Worm (Caenorhabditis elegans): Measurements from ENCODE around the gene F58G1.2.

Gene F58G1.2

ce11 chrII:12965589-12965988 is 46.8 kb upstream of the F58G1.2 start:
- TF ChIP-seq ztf-28 (GFP tag; IDR thresholded peaks at IDR 0.05) (no peak), mes-4 (tag; optimal IDR thresholded peaks at IDR 0.05) (no peak), D2030.7 (GFP tag; IDR thresholded peaks at IDR 0.05) (no peak)

- no peak for TF ChIP-seq somi-1 (GFP tag; optimal IDR thresholded peaks at IDR 0.05)
- TF ChIP-seq pbrm-1 (GFP tag; IDR thresholded peaks at IDR 0.05), result no peak
- no peak for TF ChIP-seq Y56A3A.18 (GFP tag; IDR thresholded peaks at IDR 0.05)
Observed at ce11 chrII:12965538-12965588, 46.6 kb upstream of the F58G1.2 start, which contains the start of gene ptr-18. ptr-18 (plus strand) TSS chrII:12965546.

- TF ChIP-seq pbrm-1 (GFP tag; IDR thresholded peaks at IDR 0.05), result no peak
- no peak for TF ChIP-seq Y79H2A.3 (GFP tag; conservative IDR thresholded peaks at IDR 0.05)
- TF ChIP-seq efl-1 (GFP tag; optimal IDR thresholded peaks at IDR 0.05), result no peak
- no peak for TF ChIP-seq T26A5.8 (tag; optimal IDR thresholded peaks at IDR 0.05)
- no peak for TF ChIP-seq tbp1 (GFP tag; optimal IDR thresholded peaks at IDR 0.05)
- no peak for TF ChIP-seq ceh-27 (GFP tag; optimal IDR thresholded peaks at IDR 0.05)
- TF ChIP-seq zim-3 (tag; optimal IDR thresholded peaks at IDR 0.05), result no peak
- no peak for TF ChIP-seq tlf-1 (GFP tag; optimal IDR thresholded peaks at IDR 0.05)
- TF ChIP-seq B0019.2 (GFP tag; conservative IDR thresholded peaks at IDR 0.05), result no peak
- no peak for TF ChIP-seq F39B2.1 (GFP tag; IDR thresholded peaks at IDR 0.05)
- TF ChIP-seq ztf-6 (GFP tag; IDR thresholded peaks at IDR 0.05), result no peak
- no peak for TF ChIP-seq C06A6.2 (GFP tag; conservative IDR thresholded peaks at IDR 0.05)
- no peak for TF ChIP-seq nhr-179 (tag; optimal IDR thresholded peaks at IDR 0.05)
- no peak for TF ChIP-seq attf-5 (GFP tag; optimal IDR thresholded peaks at IDR 0.05)
Observed at ce11 chrII:12965138-12965537, 46.3 kb upstream of the F58G1.2 start.

- no peak for TF ChIP-seq hmg-20 (GFP tag; IDR thresholded peaks at IDR 0.05)
- no peak for TF ChIP-seq efl-1 (GFP tag; optimal IDR thresholded peaks at IDR 0.05)
- TF ChIP-seq pha-4 (tag; optimal IDR thresholded peaks at IDR 0.05), result no peak
- TF ChIP-seq ztf-26 (tag; optimal IDR thresholded peaks at IDR 0.05), result no peak
- TF ChIP-seq ets-4 (GFP tag; optimal IDR thresholded peaks at IDR 0.05), result no peak
- no peak for TF ChIP-seq gei-17 (GFP tag; optimal IDR thresholded peaks at IDR 0.05)
- TF ChIP-seq hsf-1 (GFP tag; IDR thresholded peaks at IDR 0.05), result no peak
- TF ChIP-seq aptf-2 (GFP tag; conservative IDR thresholded peaks at IDR 0.05), result no peak
- no peak for TF ChIP-seq F22D6.2 (tag; optimal IDR thresholded peaks at IDR 0.05)
- no peak for TF ChIP-seq attf-6 (GFP tag; IDR thresholded peaks at IDR 0.05)
- no peak for TF ChIP-seq attf-3 (GFP tag; conservative IDR thresholded peaks at IDR 0.05)
- no peak for TF ChIP-seq Y53F4B.3 (GFP tag; IDR thresholded peaks at IDR 0.05)
- no peak for TF ChIP-seq nhr-90 (tag; optimal IDR thresholded peaks at IDR 0.05)
- no peak for TF ChIP-seq lag-1 (GFP tag; IDR thresholded peaks at IDR 0.05)
- no peak for TF ChIP-seq ekl-4 (GFP tag; IDR thresholded peaks at IDR 0.05)
- TF ChIP-seq Y79H2A.3 (GFP tag; conservative IDR thresholded peaks at IDR 0.05), result no peak
- no peak for TF ChIP-seq egrh-3 (GFP tag; IDR thresholded peaks at IDR 0.05)
Observed at ce11 chrII:12961743-12962142, 42.9 kb upstream of the F58G1.2 start.

- TF ChIP-seq lag-1 (GFP tag; IDR thresholded peaks at IDR 0.05) (no peak), snpc-4 (GFP tag; optimal IDR thresholded peaks at IDR 0.05) (no peak), snpc-4 (tag; optimal IDR thresholded peaks at IDR 0.05) (no peak), attf-3 (GFP tag; conservative IDR thresholded peaks at IDR 0.05) (no peak), sptf-2 (GFP tag; optimal IDR thresholded peaks at IDR 0.05) (no peak), let-526 (GFP tag; IDR thresholded peaks at IDR 0.05) (no peak), mel-28 (tag; optimal IDR thresholded peaks at IDR 0.05; ENCODE audit: borderline replicate concordance) (no peak), egl-18 (GFP tag; IDR thresholded peaks at IDR 0.05) (no peak), gei-17 (GFP tag; optimal IDR thresholded peaks at IDR 0.05) (no peak), madf-10 (tag; optimal IDR thresholded peaks at IDR 0.05) (no peak), nhr-179 (tag; optimal IDR thresholded peaks at IDR 0.05) (no peak), rec-8 (tag; optimal IDR thresholded peaks at IDR 0.05) (no peak), ama-1 (optimal IDR thresholded peaks at IDR 0.05) (no peak), ama-1 (GFP tag; optimal IDR thresholded peaks at IDR 0.05) (no peak), bed-1 (GFP tag; IDR thresholded peaks at IDR 0.05) (no peak), F57A8.1 (GFP tag; optimal IDR thresholded peaks at IDR 0.05) (no peak), C17E4.6 (GFP tag; IDR thresholded peaks at IDR 0.05) (no peak)
Observed at ce11 chrII:12961293-12961692, 42.5 kb upstream of the F58G1.2 start.

All from whole organism, young adult.